Worm (Caenorhabditis elegans) whole organism, young adult: Measurements from ENCODE around the gene C17G10.7.

Experiments used
- Y53F4B.3 ChIP-seq: fragments of 200-800 bp; sonication (Bioruptor generic); IDR thresholded peaks from 2 replicates; pipeline ENCODE4 v1.3.6; 2022; ENCODE audit warnings: missing genetic modification reagents, missing genetic modification characterization, missing compliant biosample characterization
- chd-7 ChIP-seq: sonication (generic microtip); optimal IDR thresholded peaks from 2 replicates; lab custom pipeline; 2016; ENCODE audit warnings: mild to moderate bottlenecking, missing genetic modification characterization, moderate library complexity, missing compliant biosample characterization
- dpff-1 ChIP-seq: sonication (generic microtip); optimal IDR thresholded peaks from 2 replicates; lab custom pipeline; 2017; ENCODE audit warnings: mild to moderate bottlenecking, missing genetic modification characterization, missing compliant biosample characterization
- madf-8 ChIP-seq: fragments of 200-800 bp; sonication (Bioruptor generic); conservative IDR thresholded peaks from 2 replicates; pipeline ENCODE4 v1.3.6; 2022; ENCODE audit warnings: missing genetic modification reagents, missing genetic modification characterization, missing compliant biosample characterization
- mel-28 ChIP-seq: sonication (generic microtip); optimal IDR thresholded peaks from 2 replicates; lab custom pipeline; 2016; ENCODE audit warnings: borderline replicate concordance, mild to moderate bottlenecking, missing genetic modification characterization, missing compliant biosample characterization
- rec-8 ChIP-seq, 2 experiments: sonication (generic microtip); optimal IDR thresholded peaks; 2 replicates each; lab custom pipeline; 2016; ENCODE audit warnings: mild to moderate bottlenecking in 2 of 2, missing genetic modification characterization in 2 of 2, missing genetic modification reagents in 2 of 2, missing genotype in 2 of 2, missing biosample characterization in 1 of 2, missing compliant biosample characterization in 1 of 2, moderate library complexity in 1 of 2
- sea-2 ChIP-seq: fragments of 200-800 bp; sonication (Bioruptor generic); IDR thresholded peaks from 2 replicates; pipeline ENCODE4 v1.3.6; 2022; ENCODE audit warnings: missing genetic modification characterization, missing compliant biosample characterization
- snpc-4 ChIP-seq, 5 experiments: fragments of 150-350 bp in 1 of 5; sonication (generic microtip) in 4 of 5; optimal IDR thresholded peaks; 2 replicates each; lab custom pipeline; 2014 to 2018; ENCODE audit warnings: missing genetic modification characterization in 5 of 5, missing biosample characterization in 3 of 5, antibody characterized with exemption in 2 of 5, mild to moderate bottlenecking in 2 of 5, missing compliant biosample characterization in 2 of 5, missing genotype in 2 of 5, moderate library complexity in 2 of 5, missing genetic modification reagents in 1 of 5
- unc-62 ChIP-seq: fragments of 150-350 bp; optimal IDR thresholded peaks from 2 replicates; lab custom pipeline; 2014; ENCODE audit warnings: missing biosample characterization, missing genetic modification reagents, missing genetic modification characterization
- ztf-6 ChIP-seq: fragments of 200-800 bp; sonication (Bioruptor generic); IDR thresholded peaks from 2 replicates; pipeline ENCODE4 v1.3.6; 2022; ENCODE audit warnings: missing genetic modification reagents, missing genetic modification characterization, missing compliant biosample characterization

DNA sequence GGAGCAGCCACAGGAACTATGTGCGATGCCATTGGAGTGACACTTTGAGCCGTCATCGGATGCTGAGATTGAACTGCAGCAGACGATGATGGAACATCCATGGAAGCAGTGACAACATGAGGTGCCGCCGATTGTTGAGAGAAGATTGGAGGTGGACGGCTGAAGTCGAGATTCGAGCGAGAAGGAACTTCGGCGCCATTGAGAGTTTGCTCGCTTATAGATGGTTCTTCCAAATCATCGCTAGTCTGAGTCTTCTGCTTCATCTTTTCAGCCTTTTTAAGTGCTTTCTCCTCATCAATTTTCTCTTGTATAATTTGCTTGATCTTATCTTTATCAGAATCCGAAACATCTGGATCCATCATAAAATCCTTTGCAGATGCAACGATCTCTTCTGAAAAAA, 34.5 kb upstream of the C17G10.7 start:
- TF ChIP-seq rec-8 (tag; optimal IDR thresholded peaks at IDR 0.05; lab: Kevin White, UChicago) (no peak), chd-7 (tag; lab: Kevin White, UChicago) (no peak), ztf-6 (GFP tag; lab: Robert Waterston, UW) (no peak), sea-2 (GFP tag; lab: Robert Waterston, UW) (no peak), madf-8 (no peak), Y53F4B.3 (GFP tag; lab: Robert Waterston, UW) (no peak), dpff-1 (tag; lab: Kevin White, UChicago) (no peak), mel-28 (tag; lab: Kevin White, UChicago) (no peak), snpc-4 (GFP tag; optimal IDR thresholded peaks at IDR 0.05; lab: Kevin White, UChicago) (no peak), snpc-4 (tag; optimal IDR thresholded peaks at IDR 0.05; lab: Kevin White, UChicago) (no peak), unc-62 (GFP tag; lab: Kevin White, UChicago) (no peak)
